Fruit fly (Drosophila melanogaster): ENCODE data around the gene mRpL22.

dm6 chrX:16783743-16784142 lies at the start of gene mRpL22:
- no peak for TF ChIP-seq pros (GFP tag; optimal IDR thresholded peaks at IDR 0.05)
- TF ChIP-seq ash1 (GFP tag; optimal IDR thresholded peaks at IDR 0.05): no peak
- TF ChIP-seq HmgZ (tag; optimal IDR thresholded peaks at IDR 0.05): no peak
- peak; percentile 36 for TF ChIP-seq Sin3A (optimal IDR thresholded peaks at IDR 0.05)

Measured in whole organism, embryonic.